Worm (Caenorhabditis elegans) whole organism, mixed stage, embryonic: ENCODE data around the gene nhr-41.

ENCODE experiments used
- M03D4.4 ChIP-seq: sonication (generic microtip); optimal IDR thresholded peaks from 2 replicates; lab custom pipeline; 2017; ENCODE audit warnings: mild to moderate bottlenecking, missing genetic modification characterization, missing compliant biosample characterization
- elt-1 ChIP-seq: sonication (generic microtip); optimal IDR thresholded peaks from 2 replicates; lab custom pipeline; 2017; ENCODE audit warnings: missing genetic modification characterization, mild to moderate bottlenecking, missing compliant biosample characterization, antibody characterized with exemption, moderate library complexity, borderline replicate concordance; ENCODE audit not compliant: insufficient read depth
- flh-1 ChIP-seq: fragments of 200-800 bp; sonication (Bioruptor generic); optimal IDR thresholded peaks from 2 replicates; lab custom pipeline; 2018; ENCODE audit warnings: mild to moderate bottlenecking, missing genetic modification characterization, moderate library complexity, missing compliant biosample characterization
- nhr-237 ChIP-seq: fragments of 150-350 bp; optimal IDR thresholded peaks from 2 replicates; lab custom pipeline; 2014; ENCODE audit warnings: missing biosample characterization, missing genetic modification characterization
- nhr-76 ChIP-seq: sonication (generic microtip); optimal IDR thresholded peaks from 2 replicates; lab custom pipeline; 2017; ENCODE audit warnings: missing biosample characterization, missing genetic modification characterization

DNA sequence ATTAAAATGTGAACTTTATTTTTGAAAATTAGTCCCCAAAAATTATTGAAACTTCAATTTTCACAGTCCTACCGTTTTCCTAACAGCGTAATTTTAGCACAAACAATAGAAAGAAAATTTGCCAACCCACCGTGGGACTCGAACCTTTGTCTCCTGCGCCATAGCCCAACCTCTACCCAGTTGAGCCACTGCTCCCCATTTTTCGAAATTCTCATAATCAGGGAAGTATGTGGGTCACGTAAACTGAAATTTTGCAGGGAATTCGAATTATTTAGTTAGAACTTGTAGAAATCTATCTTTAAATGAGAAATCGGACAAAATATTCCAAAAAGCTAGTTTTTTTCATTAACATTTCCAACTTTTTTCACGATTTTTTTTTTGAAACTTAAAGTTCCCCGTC lies 5.7 kb upstream of the nhr-41 start:
- TF ChIP-seq flh-1 (GFP tag; lab: Kevin White, UChicago) (no peak), nhr-237 (tag; lab: Kevin White, UChicago) (no peak), M03D4.4 (tag; lab: Kevin White, UChicago) (no peak), nhr-76 (tag; lab: Kevin White, UChicago) (no peak), elt-1 (tag; lab: Kevin White, UChicago) (no peak)
